Worm (Caenorhabditis elegans) whole organism, late embryonic: Measurements from ENCODE around the gene spo-11.

Source experiments
- C38D4.7 ChIP-seq: fragments of 200-800 bp; sonication (Bioruptor generic); optimal IDR thresholded peaks from 2 replicates; lab custom pipeline; 2018; ENCODE audit warnings: mild to moderate bottlenecking, missing genetic modification characterization, moderate library complexity, missing compliant biosample characterization
- F13H6.1 ChIP-seq: sonication (generic microtip); optimal IDR thresholded peaks from 2 replicates; lab custom pipeline; 2016; ENCODE audit warnings: missing genetic modification characterization, missing compliant biosample characterization
- T23F11.4 ChIP-seq: fragments of 200-800 bp; sonication (Bioruptor generic); optimal IDR thresholded peaks from 2 replicates; lab custom pipeline; 2018; ENCODE audit warnings: mild to moderate bottlenecking, missing genetic modification characterization, missing compliant biosample characterization
- Y22D7AL.16 ChIP-seq: sonication (generic microtip); optimal IDR thresholded peaks from 2 replicates; lab custom pipeline; 2016; ENCODE audit warnings: missing genetic modification characterization, missing compliant biosample characterization
- ama-1 ChIP-seq: fragments of 150-350 bp; optimal IDR thresholded peaks from 2 replicates; lab custom pipeline; 2014
- ceh-18 ChIP-seq: sonication (generic microtip); optimal IDR thresholded peaks from 2 replicates; lab custom pipeline; 2016; ENCODE audit warnings: missing genetic modification characterization, missing compliant biosample characterization
- ceh-2 ChIP-seq: sonication (generic microtip); optimal IDR thresholded peaks from 2 replicates; lab custom pipeline; 2016; ENCODE audit warnings: missing genotype, missing genetic modification characterization, missing compliant biosample characterization
- ceh-24 ChIP-seq: sonication (generic microtip); optimal IDR thresholded peaks from 2 replicates; lab custom pipeline; 2016; ENCODE audit warnings: mild to moderate bottlenecking, missing genetic modification characterization, missing compliant biosample characterization
- ceh-30 ChIP-seq: fragments of 150-350 bp; optimal IDR thresholded peaks from 2 replicates; lab custom pipeline; 2014; ENCODE audit warnings: missing biosample characterization, missing genetic modification characterization
- ceh-34 ChIP-seq: sonication (generic microtip); optimal IDR thresholded peaks from 2 replicates; lab custom pipeline; 2016; ENCODE audit warnings: mild to moderate bottlenecking, missing genetic modification characterization, missing compliant biosample characterization
- ceh-48 ChIP-seq: sonication (generic microtip); optimal IDR thresholded peaks from 2 replicates; lab custom pipeline; 2016; ENCODE audit warnings: missing genetic modification characterization, inconsistent platforms, missing compliant biosample characterization
- ceh-6 ChIP-seq: fragments of 200-800 bp; sonication (Bioruptor generic); optimal IDR thresholded peaks from 2 replicates; lab custom pipeline; 2018; ENCODE audit warnings: mild to moderate bottlenecking, missing genetic modification characterization, missing compliant biosample characterization
- ceh-9 ChIP-seq: sonication (generic microtip); optimal IDR thresholded peaks from 2 replicates; lab custom pipeline; 2016; ENCODE audit warnings: mild to moderate bottlenecking, missing genetic modification characterization, inconsistent platforms, missing compliant biosample characterization
- dmd-4 ChIP-seq: sonication (generic microtip); optimal IDR thresholded peaks from 2 replicates; lab custom pipeline; 2016; ENCODE audit warnings: borderline replicate concordance, missing genetic modification characterization, missing compliant biosample characterization
- dve-1 ChIP-seq: sonication (generic microtip); optimal IDR thresholded peaks from 2 replicates; lab custom pipeline; 2017; ENCODE audit warnings: antibody characterized with exemption, mild to moderate bottlenecking, missing genetic modification characterization, missing compliant biosample characterization
- ets-4 ChIP-seq: sonication (generic microtip); optimal IDR thresholded peaks from 2 replicates; lab custom pipeline; 2016; ENCODE audit warnings: missing genetic modification characterization, missing compliant biosample characterization
- fax-1 ChIP-seq: sonication (generic microtip); optimal IDR thresholded peaks from 2 replicates; lab custom pipeline; 2016; ENCODE audit warnings: missing genotype, missing genetic modification characterization, missing compliant biosample characterization
- gmeb-2 ChIP-seq: sonication (generic microtip); optimal IDR thresholded peaks from 2 replicates; lab custom pipeline; 2016; ENCODE audit warnings: missing genetic modification characterization, inconsistent platforms, missing compliant biosample characterization
- hlh-13 ChIP-seq: fragments of 200-800 bp; sonication (Bioruptor generic); optimal IDR thresholded peaks from 2 replicates; lab custom pipeline; 2018; ENCODE audit warnings: mild to moderate bottlenecking, missing genetic modification characterization, missing compliant biosample characterization
- hlh-6 ChIP-seq: sonication (generic microtip); optimal IDR thresholded peaks from 2 replicates; lab custom pipeline; 2016; ENCODE audit warnings: missing genotype, missing genetic modification characterization, missing compliant biosample characterization
- madf-2 ChIP-seq: sonication (generic microtip); optimal IDR thresholded peaks from 2 replicates; lab custom pipeline; 2017; ENCODE audit warnings: missing genetic modification characterization, missing compliant biosample characterization
- mec-3 ChIP-seq: sonication (generic microtip); optimal IDR thresholded peaks from 2 replicates; lab custom pipeline; 2016; ENCODE audit warnings: borderline replicate concordance, missing genetic modification characterization, missing compliant biosample characterization
- nhr-11 ChIP-seq: fragments of 150-350 bp; optimal IDR thresholded peaks from 2 replicates; lab custom pipeline; 2014; ENCODE audit warnings: missing biosample characterization, missing genetic modification characterization
- nhr-232 ChIP-seq: sonication (generic microtip); optimal IDR thresholded peaks from 2 replicates; lab custom pipeline; 2016; ENCODE audit warnings: missing genetic modification characterization, missing compliant biosample characterization
- npax-4 ChIP-seq: sonication (generic microtip); optimal IDR thresholded peaks from 2 replicates; lab custom pipeline; 2016; ENCODE audit warnings: missing genetic modification characterization, missing compliant biosample characterization
- odd-2 ChIP-seq: sonication (generic microtip); optimal IDR thresholded peaks from 2 replicates; lab custom pipeline; 2017; ENCODE audit warnings: antibody characterized with exemption, mild to moderate bottlenecking, missing genetic modification characterization, missing compliant biosample characterization
- pag-3 ChIP-seq: sonication (generic microtip); optimal IDR thresholded peaks from 2 replicates; lab custom pipeline; 2016; ENCODE audit warnings: missing compliant biosample characterization, missing genetic modification characterization, borderline replicate concordance
- pax-1 ChIP-seq: fragments of 150-350 bp; optimal IDR thresholded peaks from 2 replicates; lab custom pipeline; 2014; ENCODE audit warnings: missing biosample characterization, missing genetic modification characterization
- pha-2 ChIP-seq: sonication (generic microtip); optimal IDR thresholded peaks from 2 replicates; lab custom pipeline; 2017; ENCODE audit warnings: mild to moderate bottlenecking, missing genetic modification characterization, missing compliant biosample characterization
- ref-2 ChIP-seq: sonication (generic microtip); optimal IDR thresholded peaks from 2 replicates; lab custom pipeline; 2016; ENCODE audit warnings: missing genetic modification characterization, missing compliant biosample characterization
- rnt-1 ChIP-seq: sonication (generic microtip); optimal IDR thresholded peaks from 2 replicates; lab custom pipeline; 2016; ENCODE audit warnings: missing genetic modification characterization, missing compliant biosample characterization
- sdc-2 ChIP-seq: sonication (generic microtip); optimal IDR thresholded peaks from 2 replicates; lab custom pipeline; 2016; ENCODE audit warnings: missing genotype, missing genetic modification characterization, missing compliant biosample characterization
- syd-9 ChIP-seq: sonication (generic microtip); optimal IDR thresholded peaks from 2 replicates; lab custom pipeline; 2016; ENCODE audit warnings: mild to moderate bottlenecking, missing genetic modification characterization, moderate library complexity, missing compliant biosample characterization
- unc-3 ChIP-seq, 2 experiments: fragments of 200-800 bp in 1 of 2; sonication (Bioruptor generic) in 1 of 2; sonication (generic microtip) in 1 of 2; conservative IDR thresholded peaks in 1 of 2; optimal IDR thresholded peaks in 1 of 2; 2 replicates each; pipeline versions ENCODE4 v1.3.6 to Lab custom; 2016 to 2022; ENCODE audit warnings: missing compliant biosample characterization in 2 of 2, missing genetic modification characterization in 2 of 2, missing genetic modification reagents in 1 of 2
- unc-86 ChIP-seq: sonication (generic microtip); optimal IDR thresholded peaks from 2 replicates; lab custom pipeline; 2016; ENCODE audit warnings: missing genetic modification characterization, missing compliant biosample characterization
- zip-5 ChIP-seq: sonication (generic microtip); optimal IDR thresholded peaks from 2 replicates; lab custom pipeline; 2016; ENCODE audit warnings: missing genetic modification characterization, missing compliant biosample characterization

The spo-11 gene

DNA sequence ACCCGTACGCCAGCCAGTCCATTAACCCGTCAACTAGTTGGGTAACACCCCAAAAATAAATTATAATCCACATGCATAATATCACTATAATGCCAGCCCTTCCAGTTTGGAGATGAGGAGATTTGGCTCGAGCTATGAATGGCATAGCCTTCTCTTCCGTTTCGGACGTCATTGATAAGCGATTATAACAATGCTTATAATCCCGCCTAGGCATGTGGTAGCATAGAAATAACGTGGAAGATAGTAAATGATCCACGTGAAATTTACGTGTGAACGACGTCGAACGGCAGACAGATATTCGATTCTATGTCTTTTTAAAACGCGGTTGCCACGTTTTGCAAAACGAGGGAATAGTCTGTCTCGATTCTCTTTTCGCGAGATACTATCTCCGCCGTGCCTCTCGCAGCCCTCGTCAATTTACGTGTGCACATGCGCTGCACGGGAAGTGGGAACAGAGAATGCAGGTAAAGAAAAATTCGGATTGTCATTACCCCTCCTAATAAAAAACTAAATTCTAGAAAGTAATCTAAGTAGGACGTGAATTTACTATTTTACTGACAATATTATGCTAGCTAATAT, 24.2 kb upstream of the spo-11 start:
- no peak for TF ChIP-seq ama-1 (lab: Kevin White, UChicago)
- no peak for TF ChIP-seq mec-3 (tag; lab: Kevin White, UChicago)
- no peak for TF ChIP-seq pax-1
- TF ChIP-seq ceh-2 = no peak
- no peak for TF ChIP-seq Y22D7AL.16 (tag; lab: Kevin White, UChicago)
- TF ChIP-seq zip-5 (tag; lab: Kevin White, UChicago) = no peak
- no peak for TF ChIP-seq sdc-2 (tag; lab: Kevin White, UChicago)
- no peak for TF ChIP-seq pha-2 (tag; lab: Kevin White, UChicago)

DNA sequence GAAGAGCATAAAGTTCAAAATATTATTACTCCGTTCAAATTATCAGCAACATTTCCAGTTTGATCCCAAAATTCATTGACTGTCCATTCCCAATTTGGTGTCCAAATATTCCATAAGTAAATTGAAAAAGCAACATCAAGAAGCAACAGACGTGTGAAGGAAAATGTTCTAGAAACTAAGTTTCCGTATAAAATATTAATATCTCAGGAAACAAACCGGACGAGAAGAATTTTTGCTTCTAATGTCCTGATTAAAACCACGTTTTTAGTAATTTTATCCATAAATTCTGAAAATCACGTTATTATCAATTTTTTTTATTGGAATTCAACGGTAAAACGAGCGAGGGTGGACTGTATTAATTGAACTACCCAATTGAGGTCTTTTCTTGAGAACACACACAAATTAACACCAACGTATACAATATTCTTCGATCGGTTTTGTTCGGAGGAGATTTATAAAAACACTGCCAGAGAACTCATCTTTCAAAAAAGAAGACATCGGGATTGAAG, 22.4 kb upstream of the spo-11 start, which contains the start of gene pigq-1:
Gene pigq-1, minus strand, starts transcription at position 286 of the 509 bp plus-strand sequence.
- no peak for TF ChIP-seq C38D4.7 (GFP tag; lab: Kevin White, UChicago)
- no peak for TF ChIP-seq unc-86 (tag; lab: Kevin White, UChicago)
- TF ChIP-seq hlh-6 (tag; lab: Kevin White, UChicago) = no peak
- no peak for TF ChIP-seq dve-1 (tag; lab: Kevin White, UChicago)
- TF ChIP-seq rnt-1 = no peak
- no peak for TF ChIP-seq Y22D7AL.16 (tag; lab: Kevin White, UChicago)
- TF ChIP-seq odd-2 (tag; lab: Kevin White, UChicago) = no peak
- no peak for TF ChIP-seq ama-1 (lab: Kevin White, UChicago)
- TF ChIP-seq npax-4 (tag; lab: Kevin White, UChicago) = no peak
- no peak for TF ChIP-seq nhr-232 (tag; lab: Kevin White, UChicago)

DNA sequence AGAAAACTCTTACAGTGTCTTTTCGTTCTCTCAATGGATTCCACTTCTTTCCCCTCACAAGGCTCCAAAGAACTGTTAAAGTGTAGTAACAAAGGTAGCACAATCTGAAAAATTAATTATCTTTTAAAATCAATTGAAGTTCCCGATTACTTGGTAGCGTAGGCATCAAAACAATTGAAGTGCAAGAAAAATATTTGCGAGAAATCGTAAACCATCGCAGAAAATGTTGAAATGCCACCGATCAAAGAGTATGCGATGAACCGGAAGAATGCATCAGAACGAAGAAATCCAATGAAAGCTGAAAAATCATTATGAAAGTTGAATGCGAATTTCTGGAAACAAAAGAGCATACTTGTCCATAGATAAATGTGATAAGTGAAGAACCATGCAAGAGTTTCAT, 21.8 kb upstream of the spo-11 start:
- TF ChIP-seq unc-3 (GFP tag; conservative IDR thresholded peaks at IDR 0.05; lab: Robert Waterston, UW) = no peak
- no peak for TF ChIP-seq unc-3 (tag; optimal IDR thresholded peaks at IDR 0.05; lab: Kevin White, UChicago)
- TF ChIP-seq ceh-6 (GFP tag; lab: Kevin White, UChicago) = no peak
- no peak for TF ChIP-seq ref-2 (tag; lab: Kevin White, UChicago)
- TF ChIP-seq ceh-30 (tag; lab: Kevin White, UChicago) = no peak
- no peak for TF ChIP-seq ets-4
- TF ChIP-seq pha-2 (tag; lab: Kevin White, UChicago) = no peak
- TF ChIP-seq gmeb-2 (tag; lab: Kevin White, UChicago) = no peak
- no peak for TF ChIP-seq syd-9 (tag; lab: Kevin White, UChicago)
- TF ChIP-seq ceh-9 = no peak
- TF ChIP-seq ceh-18 (tag; lab: Kevin White, UChicago) = no peak
- no peak for TF ChIP-seq madf-2 (tag; lab: Kevin White, UChicago)
- no peak for TF ChIP-seq fax-1 (tag; lab: Kevin White, UChicago)
- TF ChIP-seq Y22D7AL.16 (tag; lab: Kevin White, UChicago) = no peak

DNA sequence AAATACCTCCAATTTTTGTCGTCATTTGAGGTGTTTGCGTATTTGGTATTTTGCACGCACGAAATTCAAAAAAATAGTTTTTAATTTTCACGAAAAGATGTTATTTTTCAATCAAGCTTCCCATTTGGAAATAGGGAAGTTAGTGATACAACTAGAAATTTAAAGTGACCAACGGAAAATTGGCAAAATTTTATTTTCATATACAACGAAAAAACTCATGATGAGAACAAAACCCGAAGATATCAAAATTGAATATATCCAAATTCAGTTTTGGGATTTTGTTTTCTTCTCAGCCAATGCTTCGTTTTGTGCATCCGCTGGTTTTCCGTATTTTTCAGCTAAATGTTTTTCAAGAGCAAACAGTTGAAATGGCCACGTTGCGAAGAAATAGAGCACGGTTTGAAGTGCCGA, 21.3 kb upstream of the spo-11 start:
- TF ChIP-seq madf-2 (tag; lab: Kevin White, UChicago) (no peak), dmd-4 (tag; lab: Kevin White, UChicago) (no peak), sdc-2 (tag; lab: Kevin White, UChicago) (no peak), pag-3 (no peak), unc-3 (GFP tag; conservative IDR thresholded peaks at IDR 0.05; lab: Robert Waterston, UW) (no peak), unc-3 (tag; optimal IDR thresholded peaks at IDR 0.05; lab: Kevin White, UChicago) (no peak), hlh-13 (no peak), F13H6.1 (tag; lab: Kevin White, UChicago) (no peak), nhr-11 (tag; lab: Kevin White, UChicago) (no peak), ceh-34 (tag; lab: Kevin White, UChicago) (no peak), T23F11.4 (GFP tag; lab: Kevin White, UChicago) (no peak), ceh-48 (tag; lab: Kevin White, UChicago) (no peak), ceh-24 (tag; lab: Kevin White, UChicago) (no peak), ceh-30 (tag; lab: Kevin White, UChicago) (no peak)
- TF ChIP-seq, all 69 proteins: peak for 0
